Worm (Caenorhabditis elegans) whole organism, midembryonic: ENCODE measurements around the gene lis-1.

ENCODE experiments used
- T22C8.4 ChIP-seq: fragments of 200-800 bp; sonication (Bioruptor generic); IDR thresholded peaks from 2 replicates; pipeline ENCODE4 v1.3.6; 2022; ENCODE audit warnings: missing genetic modification characterization, missing compliant biosample characterization
- cog-1 ChIP-seq: sonication (generic microtip); optimal IDR thresholded peaks from 2 replicates; lab custom pipeline; 2016; ENCODE audit warnings: missing genetic modification characterization, missing compliant biosample characterization
- flt-1 ChIP-seq: fragments of 200-800 bp; sonication (Bioruptor generic); IDR thresholded peaks from 2 replicates; pipeline ENCODE4 v1.3.6; 2022; ENCODE audit warnings: missing genetic modification characterization, missing compliant biosample characterization
- klf-2 ChIP-seq: fragments of 200-800 bp; sonication (Bioruptor generic); conservative IDR thresholded peaks from 2 replicates; pipeline ENCODE4 v1.3.6; 2022; ENCODE audit warnings: missing genetic modification reagents, missing genetic modification characterization, missing compliant biosample characterization
- med-1 ChIP-seq: sonication (generic microtip); optimal IDR thresholded peaks from 2 replicates; lab custom pipeline; 2017; ENCODE audit warnings: missing genetic modification characterization, mild to moderate bottlenecking, missing compliant biosample characterization, antibody characterized with exemption, missing genetic modification reagents; ENCODE audit not compliant: insufficient read depth
- ref-1 ChIP-seq: fragments of 200-800 bp; sonication (Bioruptor generic); conservative IDR thresholded peaks from 2 replicates; pipeline ENCODE4 v1.3.6; 2022; ENCODE audit warnings: missing genetic modification reagents, missing genetic modification characterization, missing compliant biosample characterization
- tab-1 ChIP-seq: fragments of 200-800 bp; sonication (Bioruptor generic); IDR thresholded peaks from 2 replicates; pipeline ENCODE4 v1.3.6; 2022; ENCODE audit warnings: missing genetic modification characterization, missing compliant biosample characterization
- ztf-23 ChIP-seq: fragments of 200-800 bp; sonication (Bioruptor generic); IDR thresholded peaks from 2 replicates; pipeline ENCODE4 v1.3.6; 2022; ENCODE audit warnings: missing genetic modification reagents, missing genetic modification characterization, missing compliant biosample characterization
- ztf-29 ChIP-seq: fragments of 200-800 bp; sonication (Bioruptor generic); IDR thresholded peaks from 2 replicates; pipeline ENCODE4 v1.3.6; 2022; ENCODE audit warnings: missing genetic modification reagents, missing genetic modification characterization, missing compliant biosample characterization

Gene lis-1

ce11 chrIII:13333754-13334153 is 42.8 kb downstream of the lis-1 start, which contains the start of gene sdz-20:
Gene sdz-20, plus strand, starts transcription at chrIII:13334054.
- TF ChIP-seq flt-1 (GFP tag; lab: Robert Waterston, UW) (no peak), cog-1 (no peak), tab-1 (no peak), T22C8.4 (GFP tag; lab: Robert Waterston, UW) (no peak), ztf-23 (GFP tag; lab: Robert Waterston, UW) (no peak), ref-1 (GFP tag; lab: Robert Waterston, UW) (no peak), med-1 (GFP tag; lab: Kevin White, UChicago) (no peak), ztf-29 (GFP tag; lab: Robert Waterston, UW) (no peak), klf-2 (GFP tag; lab: Robert Waterston, UW) (no peak)

- no peak for TF ChIP-seq flt-1 (GFP tag; lab: Robert Waterston, UW)
- TF ChIP-seq ztf-29 (GFP tag; lab: Robert Waterston, UW): no peak
- no peak for TF ChIP-seq ref-1 (GFP tag; lab: Robert Waterston, UW)
- no peak for TF ChIP-seq klf-2 (GFP tag; lab: Robert Waterston, UW)
- TF ChIP-seq ztf-23 (GFP tag; lab: Robert Waterston, UW): no peak
- no peak for TF ChIP-seq cog-1
- no peak for TF ChIP-seq med-1 (GFP tag; lab: Kevin White, UChicago)
- no peak for TF ChIP-seq T22C8.4 (GFP tag; lab: Robert Waterston, UW)
- TF ChIP-seq tab-1: no peak
Observed at ce11 chrIII:13328911-13329310, 47.6 kb downstream of the lis-1 start.

- no peak for TF ChIP-seq flt-1 (GFP tag; lab: Robert Waterston, UW)
- TF ChIP-seq med-1 (GFP tag; lab: Kevin White, UChicago): no peak
- no peak for TF ChIP-seq tab-1
- TF ChIP-seq cog-1: no peak
- no peak for TF ChIP-seq ztf-29 (GFP tag; lab: Robert Waterston, UW)
- no peak for TF ChIP-seq T22C8.4 (GFP tag; lab: Robert Waterston, UW)
- TF ChIP-seq ref-1 (GFP tag; lab: Robert Waterston, UW): no peak
- TF ChIP-seq klf-2 (GFP tag; lab: Robert Waterston, UW): no peak
- TF ChIP-seq ztf-23 (GFP tag; lab: Robert Waterston, UW): no peak
Observed at ce11 chrIII:13324739-13325138, 51.8 kb downstream of the lis-1 start, which contains the start of gene F53A2.1. Gene F53A2.1, minus strand, starts transcription at chrIII:13324839.

- TF ChIP-seq med-1 (GFP tag; lab: Kevin White, UChicago) (no peak), cog-1 (no peak), klf-2 (GFP tag; lab: Robert Waterston, UW) (no peak), flt-1 (GFP tag; lab: Robert Waterston, UW) (no peak), T22C8.4 (GFP tag; lab: Robert Waterston, UW) (no peak), ref-1 (GFP tag; lab: Robert Waterston, UW) (no peak), ztf-29 (GFP tag; lab: Robert Waterston, UW) (no peak), tab-1 (no peak), ztf-23 (GFP tag; lab: Robert Waterston, UW) (no peak)
Observed at ce11 chrIII:13322578-13322977, 53.9 kb downstream of the lis-1 start, which contains the start of gene F53A2.11. Gene F53A2.11, minus strand, starts transcription at chrIII:13322678.
